Fruit fly (Drosophila melanogaster) whole organism, larva: ENCODE measurements around the gene Ac13E.

Source experiments
- noc ChIP-seq: fragments of 200-800 bp; sonication (Bioruptor generic); optimal IDR thresholded peaks from 3 replicates; lab custom pipeline; 2019; ENCODE audit warnings: missing biosample characterization, mild to moderate bottlenecking, missing genetic modification characterization, moderate library complexity

The Ac13E gene

dm6 chrX:15471904-15472303, 82.2 kb downstream of the Ac13E start, which contains the start of the genes Grip128 and Alg14:
Gene Grip128, minus strand, starts transcription at chrX:15472119.
Gene Alg14, plus strand, starts transcription at chrX:15472164.
- no peak for TF ChIP-seq noc (tag; lab: Kevin White, UChicago)

DNA sequence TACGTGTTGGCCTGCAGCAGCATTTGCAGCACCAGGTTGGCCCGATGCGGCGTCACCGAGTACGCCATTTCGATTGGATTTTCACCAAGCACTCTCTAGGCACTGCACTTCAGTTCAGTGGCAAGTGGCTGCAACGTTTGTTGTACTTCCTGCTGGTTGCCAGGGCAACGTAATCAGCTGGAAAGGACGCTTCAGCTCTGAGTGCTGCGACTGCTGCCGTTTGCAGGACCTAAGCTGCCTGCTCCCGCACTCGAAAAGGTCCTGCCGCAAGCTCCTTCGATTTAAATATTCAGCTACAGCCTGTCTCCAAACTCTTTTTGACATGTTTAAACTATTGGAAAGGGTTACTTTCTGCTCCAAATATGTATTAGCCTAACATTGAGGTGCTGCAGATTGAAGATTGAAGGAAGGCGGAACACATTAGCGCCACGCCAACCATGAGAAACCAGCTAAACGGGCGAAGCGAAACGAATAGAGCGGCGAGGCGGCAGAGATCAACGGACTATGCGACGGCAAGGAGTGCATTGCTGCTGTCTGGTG, 86.6 kb downstream of the Ac13E start, which contains the start of the genes CG15642 and CG15641:
TSS of gene CG15642 (minus strand) at position 356 of the 540 bp plus-strand sequence.
TSS of gene CG15641 (plus strand) at position 490 of the 540 bp plus-strand sequence.
- no peak for TF ChIP-seq noc (tag; lab: Kevin White, UChicago)

DNA sequence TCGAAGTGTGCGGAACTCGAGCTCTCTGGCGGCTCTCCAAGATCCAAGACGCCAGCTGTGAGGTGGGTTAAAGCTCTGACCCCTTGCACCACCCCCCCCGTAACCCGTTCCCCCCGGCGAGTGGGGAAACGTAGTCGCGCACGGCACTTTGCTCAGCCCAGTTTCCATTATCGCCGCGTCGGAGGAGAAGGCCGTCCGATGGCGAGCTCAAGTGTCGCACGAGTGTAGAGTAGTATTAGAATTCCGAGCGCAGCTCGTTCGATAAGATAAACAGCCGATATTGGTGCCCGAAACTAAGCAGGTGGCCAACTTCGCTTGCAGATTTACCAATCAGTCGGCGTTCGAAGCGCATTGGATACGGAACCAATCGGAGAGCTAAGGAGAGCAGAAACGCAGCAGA, 88.7 kb downstream of the Ac13E start:
- TF ChIP-seq noc (tag; lab: Kevin White, UChicago) = no peak

- no peak for TF ChIP-seq noc (tag; lab: Kevin White, UChicago)
Measured at dm6 chrX:15464531-15464930, 89.5 kb downstream of the Ac13E start.

DNA sequence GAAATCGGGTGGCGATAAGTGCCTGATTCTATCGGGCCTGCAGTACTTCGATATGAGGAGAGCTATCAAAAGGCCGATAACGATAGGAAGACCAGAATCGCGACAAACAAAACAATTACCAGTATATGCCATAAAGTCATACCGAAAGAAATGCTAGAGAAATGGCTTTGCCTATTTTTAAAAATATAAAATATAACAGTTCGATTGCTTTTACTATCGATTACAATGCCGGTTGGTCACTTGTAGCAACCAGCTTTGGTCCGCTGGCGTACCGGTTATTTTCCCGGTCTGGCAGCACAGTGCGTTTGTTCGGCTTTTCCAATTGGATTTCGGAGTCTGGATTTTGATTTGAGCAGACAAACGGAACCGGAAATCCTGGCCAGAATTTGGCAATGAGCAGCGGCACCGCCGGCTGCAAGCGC, 91.6 kb downstream of the Ac13E start, which contains the start of the genes shtd, CG6294 and CG6299:
TSS of gene shtd (minus strand) at position 6 of the 422 bp plus-strand sequence.
TSS of gene CG6294 (plus strand) at position 287 of the 422 bp plus-strand sequence.
TSS of gene CG6299 (plus strand) at position 287 of the 422 bp plus-strand sequence.
- TF ChIP-seq noc (tag; lab: Kevin White, UChicago) = no peak
